Worm (Caenorhabditis elegans): ENCODE measurements around the gene faah-4.

The faah-4 gene

DNA sequence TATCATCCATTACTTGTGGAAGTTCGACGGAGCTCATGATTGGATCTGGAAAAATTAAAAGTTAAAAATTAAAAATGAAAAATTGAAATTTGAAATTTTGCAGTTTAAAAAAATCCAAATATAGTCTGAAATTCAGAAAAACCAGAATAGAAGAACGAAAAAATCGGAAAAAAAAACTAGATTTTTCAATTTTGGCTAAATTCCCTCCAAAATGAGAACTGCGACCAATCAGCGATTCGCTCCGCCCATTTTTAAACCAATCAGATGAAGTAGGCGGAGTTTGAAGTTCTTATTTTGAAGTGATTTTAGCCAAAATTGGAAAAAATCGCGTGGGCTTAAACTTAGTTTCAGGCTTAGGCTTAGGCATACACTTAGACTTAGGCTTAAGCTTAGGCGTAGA, 37.3 kb upstream of the faah-4 start, which contains the start of gene Y56A3A.7:
Gene Y56A3A.7, minus strand, starts transcription at position 47 of the 400 bp plus-strand sequence.
- TF ChIP-seq T26A5.8 (tag; optimal IDR thresholded peaks at IDR 0.05) (no peak), athp-1 (tag; optimal IDR thresholded peaks at IDR 0.05) (no peak), lin-26 (GFP tag; IDR thresholded peaks at IDR 0.05) (no peak), aptf-2 (GFP tag; conservative IDR thresholded peaks at IDR 0.05) (no peak), Y53G8AR.9 (GFP tag; conservative IDR thresholded peaks at IDR 0.05) (no peak), dpl-1 (GFP tag; optimal IDR thresholded peaks at IDR 0.05) (no peak), lsl-1 (GFP tag; optimal IDR thresholded peaks at IDR 0.05) (no peak)

DNA sequence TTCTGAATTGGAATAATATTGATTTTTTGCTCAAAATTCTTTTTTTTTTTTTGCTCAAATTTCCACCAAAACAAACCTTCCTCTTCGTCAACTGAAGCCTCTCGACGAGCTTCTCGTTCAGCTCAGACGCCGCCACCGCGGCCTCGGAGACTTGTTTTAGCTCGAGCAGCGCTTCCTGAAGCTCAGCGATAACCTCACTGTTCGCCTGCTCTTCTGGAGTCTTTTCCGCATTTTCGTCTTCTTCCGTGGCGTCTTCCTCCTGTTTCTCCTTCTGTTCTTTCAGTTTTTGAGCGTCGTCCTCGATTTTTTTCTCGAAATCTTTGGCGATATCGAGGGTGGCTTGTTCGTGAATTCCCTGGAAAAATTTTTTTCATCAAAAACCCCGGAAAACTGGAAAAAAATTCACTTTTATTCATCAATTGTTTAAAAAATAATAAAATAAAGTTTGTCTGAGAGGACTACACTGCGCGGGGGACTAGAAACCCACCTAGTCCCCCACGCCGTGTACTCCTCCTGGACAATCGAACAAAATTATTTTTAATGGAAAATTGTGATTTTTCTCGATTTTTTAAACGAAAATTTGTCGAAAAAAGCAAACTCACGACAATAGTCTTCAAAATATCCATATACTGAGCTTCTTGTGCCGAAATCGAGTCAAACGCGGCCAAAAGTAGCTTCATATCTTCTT, 36.5 kb upstream of the faah-4 start:
- TF ChIP-seq nhr-90 (tag; optimal IDR thresholded peaks at IDR 0.05): no peak
- TF ChIP-seq rcor-1 (GFP tag; IDR thresholded peaks at IDR 0.05): peak; percentile 82
- TF ChIP-seq rec-8 (tag; optimal IDR thresholded peaks at IDR 0.05): peak in 1 of 2 experiments; percentile 71
- peak; percentile 80 for TF ChIP-seq B0336.3 (GFP tag; IDR thresholded peaks at IDR 0.05)
- TF ChIP-seq hsf-1 (GFP tag; IDR thresholded peaks at IDR 0.05): peak; percentile 57; the same call in 1 of the 2 replicates
- no peak for TF ChIP-seq C17E4.6 (GFP tag; IDR thresholded peaks at IDR 0.05)
- TF ChIP-seq snpc-1.3 (tag; optimal IDR thresholded peaks at IDR 0.05; ENCODE audit: insufficient read depth): no peak
- peak; percentile 12 for TF ChIP-seq efl-1 (GFP tag; optimal IDR thresholded peaks at IDR 0.05)
- TF ChIP-seq sea-2 (GFP tag; IDR thresholded peaks at IDR 0.05): no peak
- peak; percentile 49 for TF ChIP-seq F22D6.2 (tag; optimal IDR thresholded peaks at IDR 0.05)
- no peak for TF ChIP-seq nfya-1 (tag; optimal IDR thresholded peaks at IDR 0.05; ENCODE audit: borderline replicate concordance, insufficient read depth)
- no peak for TF ChIP-seq snpc-4 (GFP tag; optimal IDR thresholded peaks at IDR 0.05)
- peak in 1 of 4 experiments; percentile 44 for TF ChIP-seq snpc-4 (tag; optimal IDR thresholded peaks at IDR 0.05)
- no peak; the same call in 1 of the 2 replicates for TF ChIP-seq ztf-25 (GFP tag; IDR thresholded peaks at IDR 0.05)
- TF ChIP-seq tbp1 (GFP tag; optimal IDR thresholded peaks at IDR 0.05): peak; percentile 39
- TF ChIP-seq aptf-2 (GFP tag; conservative IDR thresholded peaks at IDR 0.05): 0 out of 2 replicates have a peak, but pooled peaks have one; percentile 30
- no peak for TF ChIP-seq Y53F4B.3 (GFP tag; IDR thresholded peaks at IDR 0.05)
- TF ChIP-seq mcd-1 (GFP tag; IDR thresholded peaks at IDR 0.05): peak; percentile 79
- TF ChIP-seq T26A5.8 (tag; optimal IDR thresholded peaks at IDR 0.05): no peak
- peak; percentile 91 for TF ChIP-seq unc-130 (GFP tag; optimal IDR thresholded peaks at IDR 0.05)
- peak; percentile 71; the same call in 1 of the 2 replicates for TF ChIP-seq nfyb-1 (GFP tag; IDR thresholded peaks at IDR 0.05)
- no peak for TF ChIP-seq F37B4.10 (GFP tag; IDR thresholded peaks at IDR 0.05)
- peak; percentile 41; the same call in 1 of the 2 replicates for TF ChIP-seq let-526 (GFP tag; IDR thresholded peaks at IDR 0.05)
- TF ChIP-seq ceh-58 (GFP tag; IDR thresholded peaks at IDR 0.05): no peak
- TF ChIP-seq attf-3 (GFP tag; conservative IDR thresholded peaks at IDR 0.05): no peak
- TF ChIP-seq Y56A3A.18 (GFP tag; IDR thresholded peaks at IDR 0.05): no peak
- TF ChIP-seq F49E8.2 (tag; optimal IDR thresholded peaks at IDR 0.05; ENCODE audit: insufficient read depth): peak; percentile 39
- TF ChIP-seq repo-1 (tag; optimal IDR thresholded peaks at IDR 0.05): no peak
- peak; percentile 7 for TF ChIP-seq ceh-79 (tag; optimal IDR thresholded peaks at IDR 0.05)
- TF ChIP-seq Y67H2A.10 (GFP tag; conservative IDR thresholded peaks at IDR 0.05): no peak
- peak; percentile 77 for TF ChIP-seq ccch-3 (GFP tag; optimal IDR thresholded peaks at IDR 0.05)
- no peak for TF ChIP-seq somi-1 (GFP tag; optimal IDR thresholded peaks at IDR 0.05)
- TF ChIP-seq lir-1 (GFP tag; conservative IDR thresholded peaks at IDR 0.05): peak; percentile 89
- peak; percentile 0 for TF ChIP-seq ztf-18 (tag; optimal IDR thresholded peaks at IDR 0.05)
- TF ChIP-seq Y79H2A.3 (GFP tag; conservative IDR thresholded peaks at IDR 0.05): no peak
- no peak for TF ChIP-seq cebp-2 (GFP tag; IDR thresholded peaks at IDR 0.05)
- TF ChIP-seq nhr-179 (tag; optimal IDR thresholded peaks at IDR 0.05): no peak
- 0 out of 2 replicates have a peak, but pooled peaks have one; percentile 43 for TF ChIP-seq B0019.2 (GFP tag; conservative IDR thresholded peaks at IDR 0.05)
- TF ChIP-seq pha-4 (tag; optimal IDR thresholded peaks at IDR 0.05): no peak
- TF ChIP-seq let-607 (tag; optimal IDR thresholded peaks at IDR 0.05): peak in 1 of 2 experiments; percentile 78

Data from whole organism, young adult.